Worm (Caenorhabditis elegans) whole organism, L1 larva: ENCODE results near the gene syx-16.

ENCODE experiments used
- C16A3.4 ChIP-seq: fragments of 150-350 bp; optimal IDR thresholded peaks from 2 replicates; lab custom pipeline; 2014; ENCODE audit warnings: missing biosample characterization, missing genetic modification characterization
- aly-2 ChIP-seq: fragments of 150-350 bp; optimal IDR thresholded peaks from 2 replicates; lab custom pipeline; 2014; ENCODE audit warnings: missing biosample characterization, missing genetic modification characterization
- blmp-1 ChIP-seq: fragments of 150-350 bp; optimal IDR thresholded peaks from 2 replicates; lab custom pipeline; 2014; ENCODE audit warnings: missing biosample characterization, missing genetic modification characterization
- ces-1 ChIP-seq: fragments of 150-350 bp; optimal IDR thresholded peaks from 2 replicates; lab custom pipeline; 2014; ENCODE audit warnings: missing biosample characterization, missing genetic modification reagents, missing genetic modification characterization
- ets-5 ChIP-seq: fragments of 200-800 bp; sonication (Bioruptor generic); IDR thresholded peaks from 2 replicates; pipeline ENCODE4 v1.3.6; 2022; ENCODE audit warnings: missing genetic modification characterization, missing compliant biosample characterization
- fos-1 ChIP-seq: fragments of 150-350 bp; optimal IDR thresholded peaks from 2 replicates; lab custom pipeline; 2014; ENCODE audit warnings: missing biosample characterization, missing genetic modification characterization
- grh-1 ChIP-seq: fragments of 200-800 bp; sonication (Bioruptor generic); IDR thresholded peaks from 2 replicates; pipeline ENCODE4 v1.3.6; 2022; ENCODE audit warnings: missing genetic modification reagents, missing genetic modification characterization, missing compliant biosample characterization
- lin-39 ChIP-seq: fragments of 150-350 bp; optimal IDR thresholded peaks from 2 replicates; lab custom pipeline; 2014; ENCODE audit warnings: missing biosample characterization, missing genetic modification reagents, missing genetic modification characterization
- nhr-11 ChIP-seq: fragments of 150-350 bp; optimal IDR thresholded peaks from 2 replicates; lab custom pipeline; 2014; ENCODE audit warnings: missing biosample characterization, missing genetic modification characterization
- nhr-28 ChIP-seq: fragments of 150-350 bp; optimal IDR thresholded peaks from 2 replicates; lab custom pipeline; 2014; ENCODE audit warnings: missing biosample characterization, missing genetic modification characterization
- snu-23 ChIP-seq: sonication (generic microtip); optimal IDR thresholded peaks from 2 replicates; lab custom pipeline; 2016; ENCODE audit warnings: missing genetic modification characterization, missing compliant biosample characterization
- xbp-1 ChIP-seq: sonication (generic microtip); optimal IDR thresholded peaks from 2 replicates; lab custom pipeline; 2016; ENCODE audit warnings: missing genetic modification characterization, missing compliant biosample characterization

ce11 chrIII:5165745-5166144 lies 43.2 kb downstream of the syx-16 start:
- no peak for TF ChIP-seq lin-39
- TF ChIP-seq C16A3.4 (tag; lab: Kevin White, UChicago) = no peak
- TF ChIP-seq xbp-1 (tag; lab: Kevin White, UChicago) = no peak
- TF ChIP-seq ets-5 (GFP tag; lab: Robert Waterston, UW) = no peak
- no peak for TF ChIP-seq aly-2 (tag; lab: Kevin White, UChicago)
- TF ChIP-seq nhr-11 (tag; lab: Kevin White, UChicago) = no peak
- TF ChIP-seq nhr-28 = no peak
- no peak for TF ChIP-seq fos-1 (tag; lab: Kevin White, UChicago)
- TF ChIP-seq blmp-1 (tag; lab: Kevin White, UChicago) = peak; percentile 81
- TF ChIP-seq snu-23 (GFP tag; lab: Kevin White, UChicago) = peak; percentile 42
- TF ChIP-seq ces-1 = no peak
- no peak for TF ChIP-seq grh-1
